Fruit fly (Drosophila melanogaster) whole organism, adult: ENCODE measurements around the gene CG6225.

Experiments used
- CG11617 ChIP-seq: fragments of 200-800 bp; sonication (Bioruptor generic); optimal IDR thresholded peaks from 2 replicates; lab custom pipeline; 2017; ENCODE audit warnings: mild to moderate bottlenecking, missing biosample characterization, missing genetic modification reagents, missing genetic modification characterization
- CG12768 ChIP-seq: fragments of 200-800 bp; sonication (Bioruptor generic); optimal IDR thresholded peaks from 2 replicates; lab custom pipeline; 2017; ENCODE audit warnings: missing biosample characterization, missing genetic modification characterization, mild to moderate bottlenecking, moderate library complexity, missing genetic modification reagents
- CG14711 ChIP-seq: fragments of 200-800 bp; sonication (Bioruptor generic); optimal IDR thresholded peaks from 2 replicates; lab custom pipeline; 2018; ENCODE audit warnings: missing biosample characterization, mild to moderate bottlenecking, missing genetic modification characterization, moderate library complexity
- CG1620 ChIP-seq: fragments of 200-800 bp; sonication (Bioruptor generic); optimal IDR thresholded peaks from 2 replicates; lab custom pipeline; 2016; ENCODE audit warnings: missing biosample characterization, missing genetic modification characterization
- CG33017 ChIP-seq: fragments of 200-800 bp; sonication (Bioruptor generic); optimal IDR thresholded peaks from 2 replicates; lab custom pipeline; 2018; ENCODE audit warnings: missing biosample characterization, mild to moderate bottlenecking, missing genetic modification characterization, moderate library complexity
- CG5204 ChIP-seq: fragments of 200-800 bp; sonication (Bioruptor generic); optimal IDR thresholded peaks from 2 replicates; lab custom pipeline; 2016; ENCODE audit warnings: missing biosample characterization, missing genetic modification characterization
- CG7045 ChIP-seq: fragments of 200-800 bp; sonication (Bioruptor generic); optimal IDR thresholded peaks from 2 replicates; lab custom pipeline; 2017; ENCODE audit warnings: missing biosample characterization, mild to moderate bottlenecking, missing genetic modification characterization
- CG7101 ChIP-seq: fragments of 200-800 bp; sonication (Bioruptor generic); optimal IDR thresholded peaks from 2 replicates; lab custom pipeline; 2018; ENCODE audit warnings: missing biosample characterization, mild to moderate bottlenecking, missing genetic modification characterization, moderate library complexity
- Clk ChIP-seq: fragments of 200-800 bp; sonication (Bioruptor generic); optimal IDR thresholded peaks from 2 replicates; lab custom pipeline; 2017; ENCODE audit warnings: missing biosample characterization, missing genetic modification characterization
- Crg-1 ChIP-seq: fragments of 200-800 bp; sonication (Bioruptor generic); optimal IDR thresholded peaks from 2 replicates; lab custom pipeline; 2016; ENCODE audit warnings: missing biosample characterization, missing genetic modification characterization
- Hr96 ChIP-seq: fragments of 200-800 bp; sonication (Bioruptor generic); optimal IDR thresholded peaks from 2 replicates; lab custom pipeline; 2016; ENCODE audit warnings: missing biosample characterization, missing genetic modification characterization
- Mnt ChIP-seq: fragments of 200-800 bp; sonication (Bioruptor generic); optimal IDR thresholded peaks from 2 replicates; lab custom pipeline; 2016; ENCODE audit warnings: missing biosample characterization, mild to moderate bottlenecking, missing genetic modification characterization
- bab1 ChIP-seq: fragments of 200-800 bp; sonication (Bioruptor generic); optimal IDR thresholded peaks from 3 replicates; lab custom pipeline; 2019; ENCODE audit warnings: missing biosample characterization, mild to moderate bottlenecking, missing genetic modification characterization, moderate library complexity
- cic ChIP-seq: fragments of 200-800 bp; sonication (Bioruptor generic); optimal IDR thresholded peaks from 2 replicates; lab custom pipeline; 2017; ENCODE audit warnings: missing biosample characterization, mild to moderate bottlenecking, missing genetic modification characterization, moderate library complexity
- cnc ChIP-seq, 2 experiments: fragments of >200 bp; optimal IDR thresholded peaks; 2 replicates each; lab custom pipeline; 2017
- kay ChIP-seq: fragments of 200-800 bp; sonication (Bioruptor generic); peaks from one replicate; lab custom pipeline; 2016; ENCODE audit warnings: missing biosample characterization, missing genetic modification characterization, borderline replicate concordance
- ovo ChIP-seq: fragments of 200-800 bp; sonication (Bioruptor generic); optimal IDR thresholded peaks from 2 replicates; lab custom pipeline; 2016; ENCODE audit warnings: missing biosample characterization, missing genetic modification characterization
- pad ChIP-seq: fragments of 200-800 bp; sonication (Bioruptor generic); optimal IDR thresholded peaks from 3 replicates; lab custom pipeline; 2017; ENCODE audit warnings: missing biosample characterization, missing genetic modification characterization, mild to moderate bottlenecking, moderate library complexity, missing genetic modification reagents
- tj ChIP-seq: fragments of 200-800 bp; sonication (Bioruptor generic); optimal IDR thresholded peaks from 3 replicates; lab custom pipeline; 2017; ENCODE audit warnings: missing biosample characterization, mild to moderate bottlenecking, missing genetic modification characterization, moderate library complexity
- toe ChIP-seq: fragments of 200-800 bp; sonication (Bioruptor generic); optimal IDR thresholded peaks from 2 replicates; lab custom pipeline; 2016; ENCODE audit warnings: missing biosample characterization, missing genetic modification characterization

Gene CG6225

dm6 chr3R:12685290-12685689, 30.9 kb downstream of the CG6225 start:
- TF ChIP-seq Clk (GFP tag; lab: Kevin White, UChicago) = no peak
- no peak for TF ChIP-seq CG33017
- TF ChIP-seq CG5204 (GFP tag; lab: Kevin White, UChicago) = no peak
- TF ChIP-seq bab1 (GFP tag; lab: Kevin White, UChicago) = no peak
- TF ChIP-seq Crg-1 (GFP tag; lab: Kevin White, UChicago) = no peak
- TF ChIP-seq kay (GFP tag; lab: Kevin White, UChicago) = no peak
- TF ChIP-seq CG7045 (GFP tag; lab: Kevin White, UChicago) = peak; percentile 20
- TF ChIP-seq CG7101 (tag; lab: Kevin White, UChicago) = peak; percentile 36
- TF ChIP-seq Mnt (GFP tag; lab: Kevin White, UChicago) = no peak
- no peak for TF ChIP-seq Hr96 (GFP tag; lab: Kevin White, UChicago)
- TF ChIP-seq CG11617 = no peak
- TF ChIP-seq cic = no peak
- no peak for TF ChIP-seq CG1620 (GFP tag; lab: Kevin White, UChicago)
- TF ChIP-seq CG14711 (tag; lab: Kevin White, UChicago) = peak; percentile 15
- no peak for TF ChIP-seq CG12768
- TF ChIP-seq cnc (optimal IDR thresholded peaks at IDR 0.05; lab: Kevin White, UChicago) = no peak
- no peak for TF ChIP-seq ovo (GFP tag; lab: Kevin White, UChicago)

- TF ChIP-seq bab1 (GFP tag; lab: Kevin White, UChicago) = no peak
- peak; percentile 5 for TF ChIP-seq Crg-1 (GFP tag; lab: Kevin White, UChicago)
- TF ChIP-seq tj (GFP tag; lab: Kevin White, UChicago) = no peak
- TF ChIP-seq ovo (GFP tag; lab: Kevin White, UChicago) = no peak
- TF ChIP-seq cic = peak; percentile 22
- TF ChIP-seq Hr96 (GFP tag; lab: Kevin White, UChicago) = no peak
- no peak for TF ChIP-seq CG5204 (GFP tag; lab: Kevin White, UChicago)
- peak; percentile 10 for TF ChIP-seq CG33017
- TF ChIP-seq cnc (optimal IDR thresholded peaks at IDR 0.05; lab: Kevin White, UChicago) = no peak
- TF ChIP-seq CG14711 (tag; lab: Kevin White, UChicago) = peak; percentile 6
- TF ChIP-seq CG1620 (GFP tag; lab: Kevin White, UChicago) = no peak
- no peak for TF ChIP-seq kay (GFP tag; lab: Kevin White, UChicago)
- TF ChIP-seq CG12768 = peak; percentile 54
- peak; percentile 41 for TF ChIP-seq CG7101 (tag; lab: Kevin White, UChicago)
- peak; percentile 44 for TF ChIP-seq CG7045 (GFP tag; lab: Kevin White, UChicago)
- TF ChIP-seq CG11617 = no peak
- TF ChIP-seq pad = peak; percentile 17
Measured at dm6 chr3R:12688116-12688515, 33.7 kb downstream of the CG6225 start.

dm6 chr3R:12688672-12689417, 34.5 kb downstream of the CG6225 start, which contains the start of gene kar:
kar (minus strand) TSS chr3R:12689367.
- TF ChIP-seq cic (peak; percentile 3), CG5204 (GFP tag; lab: Kevin White, UChicago) (no peak), CG1620 (GFP tag; lab: Kevin White, UChicago) (no peak), CG33017 (peak; percentile 15), kay (GFP tag; lab: Kevin White, UChicago) (no peak), Mnt (GFP tag; lab: Kevin White, UChicago) (peak; percentile 88), CG11617 (no peak), tj (GFP tag; lab: Kevin White, UChicago) (peak; percentile 100)

dm6 chr3R:12691422-12692101, 37.2 kb downstream of the CG6225 start, which contains the start of gene Arp1:
Arp1 (plus strand) TSS chr3R:12691743.
- peak; percentile 4 for TF ChIP-seq bab1 (GFP tag; lab: Kevin White, UChicago)
- TF ChIP-seq CG7101 (tag; lab: Kevin White, UChicago) = no peak

- TF ChIP-seq tj (GFP tag; lab: Kevin White, UChicago) (no peak), pad (no peak), CG7045 (GFP tag; lab: Kevin White, UChicago) (no peak), CG14711 (tag; lab: Kevin White, UChicago) (no peak), CG12768 (no peak), Crg-1 (GFP tag; lab: Kevin White, UChicago) (no peak), bab1 (GFP tag; lab: Kevin White, UChicago) (no peak), CG5204 (GFP tag; lab: Kevin White, UChicago) (no peak), Mnt (GFP tag; lab: Kevin White, UChicago) (no peak), CG11617 (no peak), kay (GFP tag; lab: Kevin White, UChicago) (no peak), cic (no peak), cnc (optimal IDR thresholded peaks at IDR 0.05; lab: Kevin White, UChicago) (no peak), ovo (GFP tag; lab: Kevin White, UChicago) (no peak), Hr96 (GFP tag; lab: Kevin White, UChicago) (no peak), CG33017 (no peak), CG7101 (tag; lab: Kevin White, UChicago) (no peak), CG1620 (GFP tag; lab: Kevin White, UChicago) (no peak), Clk (GFP tag; lab: Kevin White, UChicago) (no peak), toe (GFP tag; lab: Kevin White, UChicago) (no peak)
Measured at dm6 chr3R:12692497-12692896, 38.1 kb downstream of the CG6225 start, which contains the start of gene CG31347. CG31347 (minus strand) TSS chr3R:12692597.
